Worm (Caenorhabditis elegans) whole organism, L2 larva: Measurements from ENCODE around the gene disl-2.

Experiments
- C34F6.9 ChIP-seq: fragments of 150-350 bp; optimal IDR thresholded peaks from 2 replicates; lab custom pipeline; 2014; ENCODE audit warnings: missing biosample characterization, missing genetic modification characterization
- F13H6.1 ChIP-seq: sonication (generic microtip); optimal IDR thresholded peaks from 2 replicates; lab custom pipeline; 2016; ENCODE audit warnings: missing genetic modification characterization, missing compliant biosample characterization
- R02D3.7 ChIP-seq: fragments of 150-350 bp; optimal IDR thresholded peaks from 2 replicates; lab custom pipeline; 2014; ENCODE audit warnings: missing biosample characterization, missing genetic modification characterization
- Y55F3AM.14 ChIP-seq: fragments of 200-800 bp; sonication (Bioruptor generic); optimal IDR thresholded peaks from 2 replicates; lab custom pipeline; 2018; ENCODE audit warnings: mild to moderate bottlenecking, missing genetic modification characterization, missing compliant biosample characterization
- alr-1 ChIP-seq: fragments of 150-350 bp; optimal IDR thresholded peaks from 2 replicates; lab custom pipeline; 2014; ENCODE audit warnings: missing biosample characterization, missing genetic modification characterization
- aly-2 ChIP-seq: fragments of 150-350 bp; optimal IDR thresholded peaks from 2 replicates; lab custom pipeline; 2014; ENCODE audit warnings: missing biosample characterization, missing genetic modification characterization
- ama-1 ChIP-seq: fragments of 150-350 bp; optimal IDR thresholded peaks from 2 replicates; lab custom pipeline; 2018; ENCODE audit warnings: inconsistent platforms
- blmp-1 ChIP-seq: sonication (generic microtip); optimal IDR thresholded peaks from 2 replicates; lab custom pipeline; 2017; ENCODE audit warnings: missing genetic modification characterization, mild to moderate bottlenecking, missing compliant biosample characterization, antibody characterized with exemption, moderate library complexity; ENCODE audit not compliant: insufficient read depth
- ceh-16 ChIP-seq: fragments of 150-350 bp; optimal IDR thresholded peaks from 2 replicates; lab custom pipeline; 2014; ENCODE audit warnings: missing biosample characterization, missing genetic modification characterization
- ceh-82 ChIP-seq: fragments of 150-350 bp; optimal IDR thresholded peaks from 2 replicates; lab custom pipeline; 2014; ENCODE audit warnings: missing biosample characterization, missing genetic modification characterization
- crh-2 ChIP-seq: sonication (generic microtip); optimal IDR thresholded peaks from 2 replicates; lab custom pipeline; 2017; ENCODE audit warnings: missing biosample characterization, missing genetic modification characterization
- elt-1 ChIP-seq: fragments of 150-350 bp; optimal IDR thresholded peaks from 2 replicates; lab custom pipeline; 2014; ENCODE audit warnings: missing biosample characterization, missing genetic modification characterization
- elt-3 ChIP-seq: sonication (generic microtip); optimal IDR thresholded peaks from 2 replicates; lab custom pipeline; 2017; ENCODE audit warnings: missing biosample characterization, missing genetic modification characterization
- fos-1 ChIP-seq: fragments of 150-350 bp; optimal IDR thresholded peaks from 2 replicates; lab custom pipeline; 2014; ENCODE audit warnings: missing biosample characterization, missing genetic modification characterization
- gmeb-1 ChIP-seq: fragments of 150-350 bp; optimal IDR thresholded peaks from 2 replicates; lab custom pipeline; 2014; ENCODE audit warnings: missing biosample characterization, missing genetic modification characterization
- lin-11 ChIP-seq: fragments of 150-350 bp; sonication (generic microtip); optimal IDR thresholded peaks from 2 replicates; lab custom pipeline; 2014; ENCODE audit warnings: missing biosample characterization, missing genetic modification characterization, inconsistent platforms, mixed read lengths
- lin-13 ChIP-seq: fragments of 150-350 bp; optimal IDR thresholded peaks from 2 replicates; lab custom pipeline; 2014; ENCODE audit warnings: missing biosample characterization, missing genetic modification reagents, missing genetic modification characterization
- lsy-2 ChIP-seq, 2 experiments: fragments of 150-350 bp in 1 of 2; sonication (generic microtip) in 1 of 2; optimal IDR thresholded peaks; 2 replicates each; lab custom pipeline; 2014 to 2017; ENCODE audit warnings: missing biosample characterization in 2 of 2, missing genetic modification characterization in 2 of 2
- mab-5 ChIP-seq: fragments of 150-350 bp; optimal IDR thresholded peaks from 2 replicates; lab custom pipeline; 2014; ENCODE audit warnings: missing biosample characterization, missing genetic modification characterization
- mbf-1 ChIP-seq: sonication (generic microtip); optimal IDR thresholded peaks from 2 replicates; lab custom pipeline; 2017; ENCODE audit warnings: missing biosample characterization, missing genetic modification characterization
- mdl-1 ChIP-seq, 2 experiments: fragments of 150-350 bp in 1 of 2; sonication (generic microtip) in 1 of 2; optimal IDR thresholded peaks; 2 replicates each; lab custom pipeline; 2017; ENCODE audit warnings: missing biosample characterization in 2 of 2, missing genetic modification characterization in 2 of 2
- nhr-10 ChIP-seq: sonication (generic microtip); optimal IDR thresholded peaks from 2 replicates; lab custom pipeline; 2017; ENCODE audit warnings: missing biosample characterization, missing genetic modification characterization
- nhr-11 ChIP-seq: fragments of 150-350 bp; optimal IDR thresholded peaks from 2 replicates; lab custom pipeline; 2014; ENCODE audit warnings: missing biosample characterization, missing genetic modification characterization
- nhr-12 ChIP-seq: fragments of 150-350 bp; optimal IDR thresholded peaks from 2 replicates; lab custom pipeline; 2014; ENCODE audit warnings: missing biosample characterization, missing genetic modification characterization
- nhr-129 ChIP-seq: fragments of 150-350 bp; optimal IDR thresholded peaks from 2 replicates; lab custom pipeline; 2014; ENCODE audit warnings: missing biosample characterization, missing genetic modification characterization
- nhr-21 ChIP-seq: fragments of 150-350 bp; optimal IDR thresholded peaks from 2 replicates; lab custom pipeline; 2014; ENCODE audit warnings: missing biosample characterization, missing genetic modification characterization
- nhr-23 ChIP-seq: fragments of 150-350 bp; optimal IDR thresholded peaks from 2 replicates; lab custom pipeline; 2014; ENCODE audit warnings: missing biosample characterization, missing genetic modification reagents, missing genetic modification characterization
- nhr-237 ChIP-seq: fragments of 150-350 bp; optimal IDR thresholded peaks from 2 replicates; lab custom pipeline; 2014; ENCODE audit warnings: missing biosample characterization, missing genetic modification characterization
- nhr-25 ChIP-seq: fragments of 150-350 bp; sonication (generic microtip); optimal IDR thresholded peaks from 3 replicates; lab custom pipeline; 2014; ENCODE audit warnings: missing biosample characterization, missing genetic modification characterization
- nhr-6 ChIP-seq: fragments of 150-350 bp; optimal IDR thresholded peaks from 2 replicates; lab custom pipeline; 2014; ENCODE audit warnings: missing biosample characterization, missing genetic modification characterization
- nhr-77 ChIP-seq: fragments of 150-350 bp; optimal IDR thresholded peaks from 2 replicates; lab custom pipeline; 2014; ENCODE audit warnings: missing biosample characterization, missing genetic modification characterization
- peb-1 ChIP-seq: fragments of 150-350 bp; optimal IDR thresholded peaks from 2 replicates; lab custom pipeline; 2014; ENCODE audit warnings: missing biosample characterization, missing genetic modification characterization
- sem-4 ChIP-seq: fragments of 150-350 bp; optimal IDR thresholded peaks from 2 replicates; lab custom pipeline; 2014; ENCODE audit warnings: missing biosample characterization, missing genetic modification reagents, missing genetic modification characterization
- skn-1 ChIP-seq: sonication (generic microtip); optimal IDR thresholded peaks from 2 replicates; lab custom pipeline; 2017; ENCODE audit warnings: missing biosample characterization, missing genetic modification characterization
- sma-3 ChIP-seq: sonication (generic microtip); optimal IDR thresholded peaks from 2 replicates; lab custom pipeline; 2016; ENCODE audit warnings: missing genetic modification reagents, missing genetic modification characterization, missing compliant biosample characterization
- sma-9 ChIP-seq, 2 experiments: fragments of 150-350 bp in 1 of 2; sonication (generic microtip) in 1 of 2; optimal IDR thresholded peaks; 2 replicates each; lab custom pipeline; 2014 to 2016; ENCODE audit warnings: missing genetic modification characterization in 2 of 2, mild to moderate bottlenecking in 1 of 2, missing biosample characterization in 1 of 2, missing compliant biosample characterization in 1 of 2, missing genetic modification reagents in 1 of 2, moderate library complexity in 1 of 2
- unc-39 ChIP-seq: fragments of 150-350 bp; optimal IDR thresholded peaks from 2 replicates; lab custom pipeline; 2014; ENCODE audit warnings: missing biosample characterization, missing genetic modification characterization
- unc-55 ChIP-seq: fragments of 150-350 bp; sonication (generic microtip); optimal IDR thresholded peaks from 3 replicates; lab custom pipeline; 2014; ENCODE audit warnings: missing biosample characterization, missing genetic modification reagents, missing genetic modification characterization
- unc-62 ChIP-seq: fragments of 150-350 bp; optimal IDR thresholded peaks from 2 replicates; lab custom pipeline; 2014; ENCODE audit warnings: missing biosample characterization, missing genetic modification reagents, missing genetic modification characterization
- ztf-11 ChIP-seq: sonication (generic microtip); optimal IDR thresholded peaks from 2 replicates; lab custom pipeline; 2017; ENCODE audit warnings: missing biosample characterization, missing genetic modification characterization
- ztf-4 ChIP-seq: fragments of 150-350 bp; optimal IDR thresholded peaks from 2 replicates; lab custom pipeline; 2014; ENCODE audit warnings: missing biosample characterization, missing genetic modification characterization

disl-2 gene

ce11 chrIII:5427096-5427495, 15.9 kb upstream of the disl-2 start:
- TF ChIP-seq lin-11 (tag; lab: Kevin White, UChicago) (no peak), ztf-4 (tag; lab: Kevin White, UChicago) (no peak), nhr-237 (no peak), mbf-1 (tag; lab: Kevin White, UChicago) (no peak), fos-1 (tag; lab: Kevin White, UChicago) (no peak), nhr-25 (tag; lab: Kevin White, UChicago) (no peak), lin-13 (GFP tag; lab: Kevin White, UChicago) (no peak), alr-1 (tag; lab: Kevin White, UChicago) (no peak), blmp-1 (tag; lab: Kevin White, UChicago) (no peak), aly-2 (tag; lab: Kevin White, UChicago) (no peak), unc-62 (no peak), crh-2 (tag; lab: Kevin White, UChicago) (no peak), nhr-12 (tag; lab: Kevin White, UChicago) (no peak)

ce11 chrIII:5436306-5436705, 6.7 kb upstream of the disl-2 start:
- TF ChIP-seq lsy-2 (tag; optimal IDR thresholded peaks at IDR 0.05; lab: Kevin White, UChicago) (no peak), nhr-6 (tag; lab: Kevin White, UChicago) (no peak), gmeb-1 (tag; lab: Kevin White, UChicago) (no peak), blmp-1 (tag; lab: Kevin White, UChicago) (no peak), nhr-11 (tag; lab: Kevin White, UChicago) (no peak), elt-1 (tag; lab: Kevin White, UChicago) (no peak), lin-11 (tag; lab: Kevin White, UChicago) (no peak), sem-4 (no peak), F13H6.1 (tag; lab: Kevin White, UChicago) (no peak), alr-1 (tag; lab: Kevin White, UChicago) (no peak), ceh-16 (tag; lab: Kevin White, UChicago) (no peak), mdl-1 (tag; optimal IDR thresholded peaks at IDR 0.05; lab: Kevin White, UChicago) (no peak), nhr-10 (tag; lab: Kevin White, UChicago) (no peak), lin-13 (GFP tag; lab: Kevin White, UChicago) (no peak), peb-1 (no peak)

ce11 chrIII:5438064-5438463, 4.9 kb upstream of the disl-2 start:
- TF ChIP-seq sem-4, result no peak
- no peak for TF ChIP-seq nhr-77 (tag; lab: Kevin White, UChicago)
- TF ChIP-seq fos-1 (tag; lab: Kevin White, UChicago), result peak; percentile 35
- no peak for TF ChIP-seq R02D3.7 (tag; lab: Kevin White, UChicago)
- TF ChIP-seq Y55F3AM.14 (GFP tag; lab: Kevin White, UChicago), result no peak
- no peak for TF ChIP-seq alr-1 (tag; lab: Kevin White, UChicago)
- TF ChIP-seq, all 48 proteins: peak for 1

ce11 chrIII:5440540-5440939, 2.4 kb upstream of the disl-2 start, which contains the start of gene W03A5.6:
Gene W03A5.6 (minus strand): TSS chrIII:5440640.
- TF ChIP-seq ztf-11 (tag; lab: Kevin White, UChicago) (no peak), ceh-16 (tag; lab: Kevin White, UChicago) (no peak), nhr-12 (tag; lab: Kevin White, UChicago) (no peak), fos-1 (tag; lab: Kevin White, UChicago) (no peak), sma-3 (GFP tag; lab: Kevin White, UChicago) (no peak), skn-1 (no peak), sma-9 (GFP tag; optimal IDR thresholded peaks at IDR 0.05; lab: Kevin White, UChicago) (no peak), sma-9 (tag; optimal IDR thresholded peaks at IDR 0.05; lab: Kevin White, UChicago) (no peak), mab-5 (tag; lab: Kevin White, UChicago) (no peak), nhr-6 (tag; lab: Kevin White, UChicago) (no peak), nhr-237 (no peak)

ce11 chrIII:5448177-5448576, 5.2 kb downstream of the disl-2 start, which contains the start of gene skpt-1:
Gene skpt-1 (minus strand): TSS chrIII:5448395.
- TF ChIP-seq elt-3 (no peak), peb-1 (no peak), mbf-1 (tag; lab: Kevin White, UChicago) (no peak), C34F6.9 (tag; lab: Kevin White, UChicago) (peak; percentile 51), sma-3 (GFP tag; lab: Kevin White, UChicago) (no peak), unc-39 (tag; lab: Kevin White, UChicago) (no peak), nhr-21 (tag; lab: Kevin White, UChicago) (no peak), blmp-1 (tag; lab: Kevin White, UChicago) (no peak), skn-1 (no peak), ceh-82 (tag; lab: Kevin White, UChicago) (no peak), lsy-2 (tag; optimal IDR thresholded peaks at IDR 0.05; lab: Kevin White, UChicago) (peak in 1 of 2 experiments; percentile 76), fos-1 (tag; lab: Kevin White, UChicago) (peak; percentile 9), nhr-25 (tag; lab: Kevin White, UChicago) (no peak), unc-55 (GFP tag; lab: Kevin White, UChicago) (peak; percentile 65), unc-62 (no peak), nhr-6 (tag; lab: Kevin White, UChicago) (no peak), nhr-10 (tag; lab: Kevin White, UChicago) (no peak), nhr-129 (tag; lab: Kevin White, UChicago) (peak; percentile 7), ama-1 (lab: Kevin White, UChicago) (no peak), nhr-12 (tag; lab: Kevin White, UChicago) (no peak), nhr-11 (tag; lab: Kevin White, UChicago) (no peak), crh-2 (tag; lab: Kevin White, UChicago) (no peak), gmeb-1 (tag; lab: Kevin White, UChicago) (peak; percentile 82), nhr-23 (tag; lab: Kevin White, UChicago) (no peak), F13H6.1 (tag; lab: Kevin White, UChicago) (no peak), ztf-4 (tag; lab: Kevin White, UChicago) (no peak), ztf-11 (tag; lab: Kevin White, UChicago) (no peak)
